Fruit fly (Drosophila melanogaster): Measurements from ENCODE around the gene ncd.

- TF ChIP-seq fd96Ca (GFP tag; IDR thresholded peaks at IDR 0.05) = no peak
- TF ChIP-seq Snoo (tag; optimal IDR thresholded peaks at IDR 0.05) = no peak
- no peak for TF ChIP-seq CG8301 (tag; optimal IDR thresholded peaks at IDR 0.05)
- no peak for TF ChIP-seq CG8159 (tag; optimal IDR thresholded peaks at IDR 0.05)
- no peak for TF ChIP-seq CG9948 (tag; optimal IDR thresholded peaks at IDR 0.05)
- no peak for TF ChIP-seq EcR (GFP tag; optimal IDR thresholded peaks at IDR 0.05)
- TF ChIP-seq CG34367 (tag; optimal IDR thresholded peaks at IDR 0.05) = no peak
- TF ChIP-seq CG10348 (GFP tag; IDR thresholded peaks at IDR 0.05) = no peak
- no peak for TF ChIP-seq CG15710 (tag; optimal IDR thresholded peaks at IDR 0.05)
- TF ChIP-seq CG4496 (GFP tag; IDR thresholded peaks at IDR 0.05) = no peak
- TF ChIP-seq CG17806 (tag; optimal IDR thresholded peaks at IDR 0.05) = no peak
These were observed 9.3 kb upstream of the ncd start, which contains the start of gene Vps16B for dm6 chr3R:29816266-29816665.
